Worm (Caenorhabditis elegans) whole organism, late embryonic: ENCODE results near the gene R02F11.10.
"Not testable (repeated sequence)": the region's sequence is repeated elsewhere in the genome, so short reads cannot be mapped to it uniquely, and the experiment has no call there.

ENCODE experiments used
- C08G9.2 ChIP-seq: sonication (generic microtip); optimal IDR thresholded peaks from 2 replicates; lab custom pipeline; 2016; ENCODE audit warnings: mild to moderate bottlenecking, missing genetic modification characterization, moderate library complexity, missing compliant biosample characterization
- F13H6.1 ChIP-seq: sonication (generic microtip); optimal IDR thresholded peaks from 2 replicates; lab custom pipeline; 2016; ENCODE audit warnings: missing genetic modification characterization, missing compliant biosample characterization
- K02D7.2 ChIP-seq: sonication (generic microtip); optimal IDR thresholded peaks from 2 replicates; lab custom pipeline; 2017; ENCODE audit warnings: mild to moderate bottlenecking, missing genetic modification characterization, missing compliant biosample characterization
- ceh-18 ChIP-seq: sonication (generic microtip); optimal IDR thresholded peaks from 2 replicates; lab custom pipeline; 2016; ENCODE audit warnings: missing genetic modification characterization, missing compliant biosample characterization
- ceh-19 ChIP-seq: fragments of 200-800 bp; sonication (Bioruptor generic); optimal IDR thresholded peaks from 2 replicates; lab custom pipeline; 2018; ENCODE audit warnings: mild to moderate bottlenecking, missing genetic modification characterization, missing compliant biosample characterization
- ceh-22 ChIP-seq: sonication (generic microtip); optimal IDR thresholded peaks from 2 replicates; lab custom pipeline; 2017; ENCODE audit warnings: missing biosample characterization, missing genetic modification characterization
- ceh-30 ChIP-seq: fragments of 150-350 bp; optimal IDR thresholded peaks from 2 replicates; lab custom pipeline; 2014; ENCODE audit warnings: missing biosample characterization, missing genetic modification characterization
- ceh-34 ChIP-seq: sonication (generic microtip); optimal IDR thresholded peaks from 2 replicates; lab custom pipeline; 2016; ENCODE audit warnings: mild to moderate bottlenecking, missing genetic modification characterization, missing compliant biosample characterization
- ceh-45 ChIP-seq: fragments of 200-800 bp; sonication (Bioruptor generic); IDR thresholded peaks from 2 replicates; pipeline ENCODE4 v1.3.6; 2022; ENCODE audit warnings: missing genetic modification reagents, missing genetic modification characterization, missing compliant biosample characterization
- dmd-4 ChIP-seq: sonication (generic microtip); optimal IDR thresholded peaks from 2 replicates; lab custom pipeline; 2016; ENCODE audit warnings: borderline replicate concordance, missing genetic modification characterization, missing compliant biosample characterization
- elt-2 ChIP-seq: sonication (generic microtip); optimal IDR thresholded peaks from 2 replicates; lab custom pipeline; 2016; ENCODE audit warnings: missing genetic modification reagents, missing genetic modification characterization, missing compliant biosample characterization
- fkh-10 ChIP-seq: fragments of 150-350 bp; optimal IDR thresholded peaks from 2 replicates; lab custom pipeline; 2014; ENCODE audit warnings: missing biosample characterization, missing genetic modification reagents, missing genetic modification characterization
- hlh-30 ChIP-seq: sonication (generic microtip); optimal IDR thresholded peaks from 2 replicates; lab custom pipeline; 2017; ENCODE audit warnings: antibody characterized with exemption, missing genetic modification characterization, missing compliant biosample characterization; ENCODE audit not compliant: insufficient read depth
- hlh-8 ChIP-seq: sonication (generic microtip); optimal IDR thresholded peaks from 2 replicates; lab custom pipeline; 2016; ENCODE audit warnings: missing genotype, missing genetic modification characterization, missing compliant biosample characterization
- pat-9 ChIP-seq: fragments of 200-800 bp; sonication (Bioruptor generic); optimal IDR thresholded peaks from 2 replicates; lab custom pipeline; 2018; ENCODE audit warnings: mild to moderate bottlenecking, missing genetic modification characterization, moderate library complexity, missing compliant biosample characterization
- pha-2 ChIP-seq: sonication (generic microtip); optimal IDR thresholded peaks from 2 replicates; lab custom pipeline; 2017; ENCODE audit warnings: mild to moderate bottlenecking, missing genetic modification characterization, missing compliant biosample characterization
- pha-4 ChIP-seq: fragments of 150-350 bp; optimal IDR thresholded peaks from 2 replicates; lab custom pipeline; 2018; ENCODE audit warnings: missing biosample characterization, missing genetic modification reagents, missing genetic modification characterization
- pros-1 ChIP-seq: fragments of 150-350 bp; optimal IDR thresholded peaks from 2 replicates; lab custom pipeline; 2014; ENCODE audit warnings: missing biosample characterization, missing genetic modification reagents, missing genetic modification characterization
- rnt-1 ChIP-seq: sonication (generic microtip); optimal IDR thresholded peaks from 2 replicates; lab custom pipeline; 2016; ENCODE audit warnings: missing genetic modification characterization, missing compliant biosample characterization
- sdc-2 ChIP-seq: sonication (generic microtip); optimal IDR thresholded peaks from 2 replicates; lab custom pipeline; 2016; ENCODE audit warnings: missing genotype, missing genetic modification characterization, missing compliant biosample characterization
- sox-2 ChIP-seq: fragments of 200-800 bp; sonication (Bioruptor generic); IDR thresholded peaks from 2 replicates; pipeline ENCODE4 v1.3.6; 2022; ENCODE audit warnings: missing genetic modification reagents, missing genetic modification characterization, missing compliant biosample characterization
- sox-4 ChIP-seq: sonication (generic microtip); optimal IDR thresholded peaks from 2 replicates; lab custom pipeline; 2017; ENCODE audit warnings: mild to moderate bottlenecking, missing genetic modification characterization, inconsistent platforms, missing compliant biosample characterization
- syd-9 ChIP-seq: sonication (generic microtip); optimal IDR thresholded peaks from 2 replicates; lab custom pipeline; 2016; ENCODE audit warnings: mild to moderate bottlenecking, missing genetic modification characterization, moderate library complexity, missing compliant biosample characterization
- unc-42 ChIP-seq: sonication (generic microtip); optimal IDR thresholded peaks from 2 replicates; lab custom pipeline; 2016; ENCODE audit warnings: missing genotype, missing genetic modification characterization, missing compliant biosample characterization
- unc-55 ChIP-seq: sonication (generic microtip); optimal IDR thresholded peaks from 2 replicates; lab custom pipeline; 2017; ENCODE audit warnings: missing biosample characterization, missing genetic modification reagents, missing genetic modification characterization
- unc-86 ChIP-seq: sonication (generic microtip); optimal IDR thresholded peaks from 2 replicates; lab custom pipeline; 2016; ENCODE audit warnings: missing genetic modification characterization, missing compliant biosample characterization
- zip-5 ChIP-seq: sonication (generic microtip); optimal IDR thresholded peaks from 2 replicates; lab custom pipeline; 2016; ENCODE audit warnings: missing genetic modification characterization, missing compliant biosample characterization
- ztf-16 ChIP-seq: sonication (generic microtip); optimal IDR thresholded peaks from 2 replicates; lab custom pipeline; 2017; ENCODE audit warnings: missing genetic modification characterization, missing compliant biosample characterization

R02F11.10 gene

ce11 chrV:4760674-4761073 is 28.2 kb upstream of the R02F11.10 start, which contains the start of gene bgnt-1.4:
TSS of gene bgnt-1.4 (plus strand) at chrV:4760974.
- TF ChIP-seq ceh-19 (GFP tag; lab: Kevin White, UChicago); pros-1; F13H6.1 (tag; lab: Kevin White, UChicago): not testable (repeated sequence)

DNA sequence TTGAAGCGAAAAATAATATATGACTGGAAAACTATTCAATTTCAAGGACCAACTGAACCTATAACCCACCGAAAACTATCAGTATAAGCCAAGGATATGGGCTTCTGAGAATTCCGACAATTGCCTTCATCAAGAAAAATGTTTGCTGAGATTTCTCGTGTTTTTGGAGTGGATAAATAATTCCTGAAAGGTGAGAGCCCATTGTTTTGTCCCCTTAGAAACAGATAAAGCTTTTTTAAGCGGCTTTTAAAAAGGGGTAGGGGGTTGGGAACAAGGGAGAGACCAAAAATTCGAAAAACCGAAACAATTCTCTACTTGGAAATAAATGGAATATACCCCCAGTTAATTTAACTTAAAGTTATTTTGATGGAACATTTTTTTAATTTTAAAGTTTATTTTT is 22.4 kb upstream of the R02F11.10 start, which contains the start of gene C18G1.8:
TSS of gene C18G1.8 (minus strand) at position 101 of the 400 bp plus-strand sequence.
- TF ChIP-seq ceh-34 (tag; lab: Kevin White, UChicago) (no peak), zip-5 (tag; lab: Kevin White, UChicago) (no peak), fkh-10 (GFP tag; lab: Kevin White, UChicago) (no peak), F13H6.1 (tag; lab: Kevin White, UChicago) (no peak)

ce11 chrV:4769633-4770032 is 19.3 kb upstream of the R02F11.10 start, which contains the start of gene C18G1.9:
TSS of gene C18G1.9 (minus strand) at chrV:4769733.
- TF ChIP-seq ceh-22 (tag; lab: Kevin White, UChicago): no peak

ce11 chrV:4770408-4770947 is 18.4 kb upstream of the R02F11.10 start, which contains the start of gene elt-7:
TSS of gene elt-7 (plus strand) at chrV:4770670.
- TF ChIP-seq K02D7.2 (tag; lab: Kevin White, UChicago) (no peak), sox-2 (GFP tag; lab: Robert Waterston, UW) (no peak), ceh-30 (tag; lab: Kevin White, UChicago) (no peak), elt-2 (tag; lab: Kevin White, UChicago) (peak; percentile 52), ceh-18 (no peak)

DNA sequence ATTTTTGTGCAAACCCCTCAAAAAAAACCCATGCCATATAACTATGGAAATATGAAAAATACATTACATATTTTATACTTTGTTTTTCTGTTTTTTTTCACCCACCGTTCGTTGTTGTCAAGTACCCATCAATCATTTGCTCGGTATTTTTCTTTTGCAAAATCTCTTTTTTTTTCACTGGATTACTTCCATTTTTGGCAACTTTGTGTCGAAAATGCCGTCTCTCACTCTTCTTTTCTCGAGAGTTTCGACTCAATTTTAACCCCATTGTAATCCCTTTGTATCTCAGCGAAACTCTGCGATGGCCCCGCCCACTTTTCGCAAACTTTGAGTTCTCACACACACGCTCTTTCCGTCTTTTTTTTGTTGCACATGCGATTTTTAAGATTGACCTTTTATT is 13.8 kb upstream of the R02F11.10 start:
- TF ChIP-seq rnt-1 (no peak), ztf-16 (tag; lab: Kevin White, UChicago) (no peak), unc-42 (tag; lab: Kevin White, UChicago) (no peak), sox-4 (tag; lab: Kevin White, UChicago) (no peak), pat-9 (tag; lab: Kevin White, UChicago) (no peak)

DNA sequence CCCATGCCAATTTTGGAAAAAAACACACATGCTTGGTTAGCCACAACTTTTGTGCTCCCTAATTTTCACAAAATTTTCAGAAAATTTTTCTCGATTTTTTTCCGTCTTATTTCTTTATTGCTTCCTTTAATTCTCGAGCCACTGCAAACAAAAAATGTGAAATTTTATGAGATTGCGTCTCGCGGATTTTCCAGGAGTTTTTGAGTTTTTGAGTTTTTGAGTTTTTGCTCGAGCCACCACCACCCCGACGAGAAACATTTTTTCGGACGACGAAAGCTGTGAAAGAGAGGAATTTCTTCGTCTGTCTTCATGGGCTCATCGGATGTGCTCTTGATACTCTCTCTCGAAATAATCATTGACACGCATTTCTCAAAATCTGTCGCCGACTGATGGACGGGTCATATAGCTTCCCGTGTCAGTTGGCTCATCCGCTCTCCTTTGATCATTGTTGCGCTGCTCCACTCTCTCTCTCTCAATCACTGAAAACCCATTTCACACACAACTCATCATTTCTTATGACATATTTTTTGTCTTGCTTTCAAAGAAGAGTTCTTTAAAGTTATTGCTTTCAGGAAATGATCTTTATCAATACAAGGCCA is 11.4 kb upstream of the R02F11.10 start, which contains the start of gene C18G1.1:
TSS of gene C18G1.1 (plus strand) at position 573 of the 599 bp plus-strand sequence.
- no peak for TF ChIP-seq pha-4 (tag; lab: Kevin White, UChicago)
- TF ChIP-seq ceh-45 (GFP tag; lab: Robert Waterston, UW): no peak
- TF ChIP-seq ceh-18: peak; percentile 66
- no peak for TF ChIP-seq hlh-8
- peak; percentile 44 for TF ChIP-seq rnt-1
- peak; percentile 92 for TF ChIP-seq unc-55
- TF ChIP-seq, all 69 proteins: peak for 3

ce11 chrV:4783313-4783712 is 5.6 kb upstream of the R02F11.10 start, which contains the start of gene Y60C6A.1:
TSS of gene Y60C6A.1 (plus strand) at chrV:4783613.
- no peak for TF ChIP-seq sdc-2 (tag; lab: Kevin White, UChicago)
- TF ChIP-seq K02D7.2 (tag; lab: Kevin White, UChicago): no peak
- TF ChIP-seq elt-2 (tag; lab: Kevin White, UChicago): no peak
- no peak for TF ChIP-seq ceh-18
- no peak for TF ChIP-seq hlh-30 (tag; lab: Kevin White, UChicago)
- TF ChIP-seq ceh-30 (tag; lab: Kevin White, UChicago): no peak
- no peak for TF ChIP-seq unc-86 (tag; lab: Kevin White, UChicago)
- no peak for TF ChIP-seq dmd-4
- TF ChIP-seq ceh-45 (GFP tag; lab: Robert Waterston, UW): no peak
- no peak for TF ChIP-seq syd-9 (tag; lab: Kevin White, UChicago)
- TF ChIP-seq C08G9.2 (tag; lab: Kevin White, UChicago): no peak
- TF ChIP-seq pha-2 (tag; lab: Kevin White, UChicago): no peak
